Worm (Caenorhabditis elegans) whole organism, mixed stage, embryonic: ENCODE measurements around the gene C03C10.2.

ENCODE experiments used
- bed-3 ChIP-seq: fragments of 200-800 bp; sonication (Bioruptor generic); optimal IDR thresholded peaks from 3 replicates; lab custom pipeline; 2018; ENCODE audit warnings: mild to moderate bottlenecking, missing genetic modification characterization, moderate library complexity, missing compliant biosample characterization
- blmp-1 ChIP-seq: fragments of 150-350 bp; optimal IDR thresholded peaks from 2 replicates; lab custom pipeline; 2014; ENCODE audit warnings: missing biosample characterization, missing genetic modification characterization
- ceh-39 ChIP-seq: fragments of 150-350 bp; optimal IDR thresholded peaks from 2 replicates; lab custom pipeline; 2014; ENCODE audit warnings: missing biosample characterization, missing genetic modification characterization
- ceh-43 ChIP-seq: fragments of 200-800 bp; sonication (Bioruptor generic); optimal IDR thresholded peaks from 2 replicates; lab custom pipeline; 2018; ENCODE audit warnings: mild to moderate bottlenecking, missing genetic modification characterization, moderate library complexity, missing compliant biosample characterization
- ceh-83 ChIP-seq: fragments of 200-800 bp; sonication (Bioruptor generic); optimal IDR thresholded peaks from 2 replicates; lab custom pipeline; 2018; ENCODE audit warnings: mild to moderate bottlenecking, missing genetic modification characterization, missing compliant biosample characterization
- ces-1 ChIP-seq: fragments of 150-350 bp; optimal IDR thresholded peaks from 2 replicates; lab custom pipeline; 2014; ENCODE audit warnings: missing biosample characterization, missing genetic modification reagents, missing genetic modification characterization
- cnd-1 ChIP-seq: fragments of 200-800 bp; sonication (Bioruptor generic); optimal IDR thresholded peaks from 2 replicates; lab custom pipeline; 2018; ENCODE audit warnings: mild to moderate bottlenecking, missing genetic modification characterization, missing compliant biosample characterization
- drap-1 ChIP-seq: fragments of 200-800 bp; sonication (Bioruptor generic); optimal IDR thresholded peaks from 3 replicates; lab custom pipeline; 2018; ENCODE audit warnings: mild to moderate bottlenecking, missing genetic modification characterization, missing compliant biosample characterization
- elt-1 ChIP-seq: sonication (generic microtip); optimal IDR thresholded peaks from 2 replicates; lab custom pipeline; 2017; ENCODE audit warnings: missing genetic modification characterization, mild to moderate bottlenecking, missing compliant biosample characterization, antibody characterized with exemption, moderate library complexity, borderline replicate concordance; ENCODE audit not compliant: insufficient read depth
- elt-3 ChIP-seq: fragments of 150-350 bp; optimal IDR thresholded peaks from 2 replicates; lab custom pipeline; 2014; ENCODE audit warnings: missing biosample characterization, missing genetic modification characterization
- flh-1 ChIP-seq: fragments of 200-800 bp; sonication (Bioruptor generic); optimal IDR thresholded peaks from 2 replicates; lab custom pipeline; 2018; ENCODE audit warnings: mild to moderate bottlenecking, missing genetic modification characterization, moderate library complexity, missing compliant biosample characterization
- ham-2 ChIP-seq: fragments of 200-800 bp; sonication (Bioruptor generic); optimal IDR thresholded peaks from 2 replicates; lab custom pipeline; 2018; ENCODE audit warnings: mild to moderate bottlenecking, missing genetic modification characterization, missing compliant biosample characterization
- hlh-1 ChIP-seq: fragments of 150-350 bp; optimal IDR thresholded peaks from 2 replicates; lab custom pipeline; 2014; ENCODE audit warnings: missing biosample characterization, missing genetic modification reagents, missing genetic modification characterization
- lin-13 ChIP-seq: fragments of 150-350 bp; optimal IDR thresholded peaks from 2 replicates; lab custom pipeline; 2014; ENCODE audit warnings: missing biosample characterization, missing genetic modification characterization
- lin-32 ChIP-seq: fragments of 200-800 bp; sonication (Bioruptor generic); optimal IDR thresholded peaks from 2 replicates; lab custom pipeline; 2018; ENCODE audit warnings: mild to moderate bottlenecking, missing genetic modification characterization, missing compliant biosample characterization
- lsy-2 ChIP-seq: fragments of 150-350 bp; optimal IDR thresholded peaks from 2 replicates; lab custom pipeline; 2014; ENCODE audit warnings: missing biosample characterization, missing genetic modification characterization
- mab-5 ChIP-seq: fragments of 150-350 bp; optimal IDR thresholded peaks from 2 replicates; lab custom pipeline; 2014; ENCODE audit warnings: missing biosample characterization, missing genetic modification characterization
- mep-1 ChIP-seq: fragments of 150-350 bp; optimal IDR thresholded peaks from 2 replicates; lab custom pipeline; 2017; ENCODE audit warnings: missing biosample characterization, missing genetic modification reagents, missing genetic modification characterization, inconsistent platforms
- mls-2 ChIP-seq: sonication (generic microtip); optimal IDR thresholded peaks from 2 replicates; lab custom pipeline; 2016; ENCODE audit warnings: mild to moderate bottlenecking, missing genetic modification characterization, moderate library complexity, missing compliant biosample characterization
- nhr-2 ChIP-seq: fragments of 150-350 bp; optimal IDR thresholded peaks from 2 replicates; lab custom pipeline; 2014; ENCODE audit warnings: missing biosample characterization, missing genetic modification characterization
- nhr-237 ChIP-seq: fragments of 150-350 bp; optimal IDR thresholded peaks from 2 replicates; lab custom pipeline; 2014; ENCODE audit warnings: missing biosample characterization, missing genetic modification characterization
- nhr-76 ChIP-seq: sonication (generic microtip); optimal IDR thresholded peaks from 2 replicates; lab custom pipeline; 2017; ENCODE audit warnings: missing biosample characterization, missing genetic modification characterization
- pha-4 ChIP-seq: fragments of 150-350 bp; optimal IDR thresholded peaks from 2 replicates; lab custom pipeline; 2018; ENCODE audit warnings: missing biosample characterization, missing genetic modification reagents, missing genetic modification characterization
- snpc-4 ChIP-seq: fragments of 150-350 bp; optimal IDR thresholded peaks from 2 replicates; lab custom pipeline; 2014; ENCODE audit warnings: missing biosample characterization, missing genetic modification characterization
- sptf-1 ChIP-seq: sonication (generic microtip); optimal IDR thresholded peaks from 2 replicates; lab custom pipeline; 2017; ENCODE audit warnings: mild to moderate bottlenecking, missing genetic modification characterization, moderate library complexity, missing compliant biosample characterization
- tbx-8 ChIP-seq: fragments of 200-800 bp; sonication (Bioruptor generic); optimal IDR thresholded peaks from 2 replicates; lab custom pipeline; 2018; ENCODE audit warnings: mild to moderate bottlenecking, missing genetic modification characterization, moderate library complexity, missing compliant biosample characterization
- unc-120 ChIP-seq: sonication (generic microtip); optimal IDR thresholded peaks from 2 replicates; lab custom pipeline; 2017; ENCODE audit warnings: missing genetic modification characterization, missing compliant biosample characterization; ENCODE audit not compliant: poor library complexity, severe bottlenecking
- unc-39 ChIP-seq: fragments of 150-350 bp; optimal IDR thresholded peaks from 2 replicates; lab custom pipeline; 2014; ENCODE audit warnings: missing biosample characterization, missing genetic modification characterization
- zip-8 ChIP-seq: fragments of 150-350 bp; optimal IDR thresholded peaks from 2 replicates; lab custom pipeline; 2014; ENCODE audit warnings: missing biosample characterization, missing genetic modification characterization
- ztf-11 ChIP-seq: fragments of 150-350 bp; optimal IDR thresholded peaks from 2 replicates; lab custom pipeline; 2014; ENCODE audit warnings: missing biosample characterization, missing genetic modification characterization

C03C10.2 gene

ce11 chrIII:4066333-4066732 lies 24.5 kb upstream of the C03C10.2 start, which contains the start of gene unc-79:
TSS of gene unc-79 (plus strand) at chrIII:4066633.
- TF ChIP-seq ham-2 (GFP tag; lab: Kevin White, UChicago): no peak
- peak; percentile 23 for TF ChIP-seq ces-1
- no peak for TF ChIP-seq pha-4 (tag; lab: Kevin White, UChicago)
- TF ChIP-seq, all 35 proteins: peak for 1

ce11 chrIII:4068120-4068519 lies 22.8 kb upstream of the C03C10.2 start:
- TF ChIP-seq cnd-1 (tag; lab: Kevin White, UChicago) (no peak), lin-13 (no peak), nhr-2 (tag; lab: Kevin White, UChicago) (no peak), snpc-4 (tag; lab: Kevin White, UChicago) (no peak), ham-2 (GFP tag; lab: Kevin White, UChicago) (no peak), nhr-76 (tag; lab: Kevin White, UChicago) (no peak), ces-1 (no peak)

ce11 chrIII:4070239-4070638 lies 20.6 kb upstream of the C03C10.2 start:
- TF ChIP-seq drap-1 (GFP tag; lab: Kevin White, UChicago): no peak
- peak; percentile 96 for TF ChIP-seq ces-1
- TF ChIP-seq, all 35 proteins: peak for 1

- TF ChIP-seq unc-39 (tag; lab: Kevin White, UChicago) (no peak), nhr-237 (no peak), lin-32 (GFP tag; lab: Kevin White, UChicago) (no peak), ceh-83 (GFP tag; lab: Kevin White, UChicago) (no peak), elt-3 (tag; lab: Kevin White, UChicago) (no peak), nhr-76 (tag; lab: Kevin White, UChicago) (no peak), ham-2 (GFP tag; lab: Kevin White, UChicago) (no peak), zip-8 (tag; lab: Kevin White, UChicago) (no peak), snpc-4 (tag; lab: Kevin White, UChicago) (no peak), ceh-39 (tag; lab: Kevin White, UChicago) (no peak), tbx-8 (no peak), mls-2 (tag; lab: Kevin White, UChicago) (no peak), mep-1 (tag; lab: Kevin White, UChicago) (no peak), hlh-1 (no peak), nhr-2 (tag; lab: Kevin White, UChicago) (no peak), drap-1 (GFP tag; lab: Kevin White, UChicago) (no peak), bed-3 (no peak)
- TF ChIP-seq, all 35 proteins: peak for 0
Observed at ce11 chrIII:4083429-4083828, 7.4 kb upstream of the C03C10.2 start.

- TF ChIP-seq nhr-2 (tag; lab: Kevin White, UChicago): no peak
- TF ChIP-seq unc-120 (tag; lab: Kevin White, UChicago): no peak
- TF ChIP-seq hlh-1: no peak
- TF ChIP-seq ham-2 (GFP tag; lab: Kevin White, UChicago): no peak
- TF ChIP-seq blmp-1 (tag; lab: Kevin White, UChicago): no peak
- no peak for TF ChIP-seq snpc-4 (tag; lab: Kevin White, UChicago)
- no peak for TF ChIP-seq sptf-1
- no peak for TF ChIP-seq ceh-39 (tag; lab: Kevin White, UChicago)
- TF ChIP-seq ztf-11 (tag; lab: Kevin White, UChicago): no peak
- no peak for TF ChIP-seq ceh-43 (GFP tag; lab: Kevin White, UChicago)
- TF ChIP-seq pha-4 (tag; lab: Kevin White, UChicago): no peak
- TF ChIP-seq unc-39 (tag; lab: Kevin White, UChicago): no peak
- no peak for TF ChIP-seq ceh-83 (GFP tag; lab: Kevin White, UChicago)
- no peak for TF ChIP-seq mep-1 (tag; lab: Kevin White, UChicago)
- TF ChIP-seq, all 35 proteins: peak for 0
Observed at ce11 chrIII:4085657-4086056, 5.2 kb upstream of the C03C10.2 start.

DNA sequence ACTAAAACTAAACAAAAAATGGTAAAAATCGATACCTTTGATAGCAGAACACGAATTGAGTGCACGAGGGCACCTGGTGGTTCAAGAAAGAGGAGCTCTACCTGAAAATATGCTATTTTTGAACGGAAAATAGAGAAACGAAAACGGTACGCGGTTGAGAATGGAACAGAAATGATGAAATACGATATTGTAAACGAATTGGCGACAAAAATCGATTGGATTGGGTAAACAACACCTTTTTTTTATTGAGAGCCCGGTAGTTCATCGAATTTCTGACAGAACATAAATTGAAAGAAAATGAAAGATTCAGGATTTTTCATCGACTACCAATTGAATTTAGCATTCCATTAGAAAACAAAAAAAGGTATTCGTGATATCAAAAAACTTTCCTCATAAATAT lies 4.3 kb upstream of the C03C10.2 start, which contains the start of gene kin-19:
Gene kin-19, minus strand, starts transcription at position 101 of the 400 bp plus-strand sequence.
- TF ChIP-seq pha-4 (tag; lab: Kevin White, UChicago): no peak
- no peak for TF ChIP-seq lin-32 (GFP tag; lab: Kevin White, UChicago)
- no peak for TF ChIP-seq ces-1
- TF ChIP-seq ham-2 (GFP tag; lab: Kevin White, UChicago): no peak
- no peak for TF ChIP-seq lsy-2 (tag; lab: Kevin White, UChicago)
- TF ChIP-seq ceh-43 (GFP tag; lab: Kevin White, UChicago): no peak
- no peak for TF ChIP-seq ztf-11 (tag; lab: Kevin White, UChicago)
- TF ChIP-seq mab-5: no peak
- TF ChIP-seq zip-8 (tag; lab: Kevin White, UChicago): no peak
- no peak for TF ChIP-seq unc-39 (tag; lab: Kevin White, UChicago)
- no peak for TF ChIP-seq nhr-76 (tag; lab: Kevin White, UChicago)
- TF ChIP-seq lin-13: no peak
- TF ChIP-seq flh-1 (GFP tag; lab: Kevin White, UChicago): no peak
- no peak for TF ChIP-seq elt-1
- TF ChIP-seq bed-3: no peak
